Worm (Caenorhabditis elegans) whole organism, L4/young adult: ENCODE measurements around the gene haao-1.

ENCODE experiments used
- W03F9.2 ChIP-seq: fragments of 150-350 bp; optimal IDR thresholded peaks from 2 replicates; lab custom pipeline; 2014; ENCODE audit warnings: missing biosample characterization, missing genetic modification characterization
- dao-5 ChIP-seq: sonication (generic microtip); optimal IDR thresholded peaks from 2 replicates; lab custom pipeline; 2016; ENCODE audit warnings: missing genotype, missing genetic modification characterization, moderate library complexity, missing compliant biosample characterization
- him-1 ChIP-seq: sonication (generic microtip); optimal IDR thresholded peaks from 2 replicates; lab custom pipeline; 2016; ENCODE audit warnings: missing genotype, missing genetic modification reagents, missing genetic modification characterization, missing compliant biosample characterization

haao-1 gene

ce11 chrV:9531477-9531876, 26.8 kb downstream of the haao-1 start, which contains the start of the genes C50F4.10 and pfk-1.2:
TSS of gene C50F4.10 (minus strand) at chrV:9531577.
TSS of gene pfk-1.2 (plus strand) at chrV:9531801.
- TF ChIP-seq W03F9.2 (no peak), him-1 (no peak), dao-5 (tag; lab: Kevin White, UChicago) (no peak)

DNA sequence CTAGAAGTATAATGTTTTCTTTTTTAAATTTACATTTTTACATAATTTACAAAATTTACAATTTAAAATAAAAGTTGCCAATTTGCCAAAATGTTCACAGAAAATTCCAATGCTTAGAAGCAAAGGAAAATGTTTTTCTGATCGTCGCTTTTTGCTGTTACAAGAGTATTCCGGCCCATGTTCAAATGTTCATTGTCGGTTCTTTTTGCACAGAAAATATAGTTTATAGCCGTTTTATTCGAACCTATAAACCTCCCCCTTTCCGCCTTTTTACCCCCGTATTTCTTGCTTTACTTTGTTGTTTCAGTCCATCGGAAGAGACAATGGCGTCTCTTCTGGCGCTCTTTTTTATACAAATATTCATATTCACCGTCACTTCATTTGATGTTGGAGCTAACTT, 29.9 kb downstream of the haao-1 start, which contains the start of gene tag-329:
Gene tag-329 (plus strand): TSS at position 301 of the 400 bp plus-strand sequence.
- TF ChIP-seq dao-5 (tag; lab: Kevin White, UChicago) = no peak
- TF ChIP-seq him-1 = no peak
- no peak for TF ChIP-seq W03F9.2

ce11 chrV:9536505-9536904, 31.8 kb downstream of the haao-1 start, which contains the start of gene C50F4.4:
TSS of gene C50F4.4 (plus strand) at chrV:9536771.
- TF ChIP-seq W03F9.2 (no peak), him-1 (peak; percentile 2)

ce11 chrV:9539638-9540037, 34.9 kb downstream of the haao-1 start, which contains the start of gene C50F4.12:
TSS of gene C50F4.12 (minus strand) at chrV:9539738.
- TF ChIP-seq dao-5 (tag; lab: Kevin White, UChicago) (no peak), him-1 (no peak), W03F9.2 (no peak)

DNA sequence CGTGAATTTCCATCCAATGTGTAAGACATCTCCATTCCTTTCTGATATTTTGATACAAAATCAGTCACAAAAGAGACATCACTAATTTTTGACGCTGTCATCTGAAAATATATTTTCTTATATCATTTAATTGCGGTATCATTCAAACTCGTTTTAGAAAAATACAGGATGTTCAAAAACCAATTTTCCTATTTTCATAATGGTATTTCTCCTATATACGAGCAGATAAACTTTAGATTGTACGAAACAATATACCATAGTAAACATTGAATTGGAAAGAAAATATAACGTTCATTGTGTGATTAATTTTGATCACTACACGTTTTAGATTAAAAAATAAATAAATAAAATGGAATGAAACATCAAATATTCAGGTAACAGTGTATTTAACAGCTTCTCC, 36.8 kb downstream of the haao-1 start, which contains the start of gene C50F4.16:
Gene C50F4.16 (minus strand): TSS at position 101 of the 400 bp plus-strand sequence.
- TF ChIP-seq W03F9.2 = no peak
- no peak for TF ChIP-seq dao-5 (tag; lab: Kevin White, UChicago)
- TF ChIP-seq him-1 = no peak

DNA sequence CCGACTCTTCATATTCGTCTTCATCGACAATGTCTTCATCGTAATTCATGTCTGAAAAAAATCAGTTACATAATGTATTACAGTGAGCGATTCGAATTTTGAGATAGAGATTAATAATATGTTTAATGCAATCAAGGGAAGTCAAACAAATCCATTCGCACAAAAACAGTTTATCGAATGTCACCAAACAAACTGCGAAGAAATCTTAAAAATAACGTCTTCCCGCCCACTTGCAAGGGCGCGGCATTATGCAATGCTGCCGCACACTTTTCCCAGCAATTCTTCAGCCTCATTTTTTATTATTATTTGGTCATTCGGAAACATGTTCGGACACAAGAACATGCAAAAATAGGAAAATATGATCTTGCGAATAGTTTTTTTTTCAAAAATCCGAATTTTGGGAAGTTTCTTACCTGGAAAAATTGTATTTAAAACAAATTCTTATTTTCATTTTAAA, 39.5 kb downstream of the haao-1 start, which contains the start of gene mdf-1:
Gene mdf-1 (minus strand): TSS at position 51 of the 457 bp plus-strand sequence.
- TF ChIP-seq W03F9.2 (peak; percentile 29), dao-5 (tag; lab: Kevin White, UChicago) (no peak), him-1 (peak; percentile 44)

DNA sequence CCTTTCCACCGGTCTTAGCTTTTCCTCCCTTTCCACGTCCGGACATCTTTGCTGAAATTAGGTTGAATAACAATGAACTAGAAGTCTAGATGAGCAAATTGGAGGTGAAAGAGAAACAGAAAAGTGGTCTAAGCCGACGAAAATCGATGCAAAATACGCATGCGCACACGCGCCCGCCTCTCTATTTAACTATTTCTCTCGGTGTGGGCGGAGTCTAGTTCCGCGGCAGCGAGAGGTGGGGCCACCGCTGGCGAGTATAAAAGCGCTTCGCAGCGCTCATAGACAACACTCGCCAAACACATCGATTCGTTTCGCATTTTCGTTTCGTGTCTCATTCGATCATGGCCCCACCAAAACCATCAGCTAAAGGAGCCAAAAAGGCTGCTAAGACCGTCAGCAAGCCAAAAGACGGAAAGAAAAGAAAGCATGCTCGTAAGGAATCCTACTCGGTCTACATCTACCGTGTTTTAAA, 40.6 kb downstream of the haao-1 start, which contains the start of the genes his-35 and his-41:
Gene his-35 (minus strand): TSS at position 51 of the 472 bp plus-strand sequence.
Gene his-41 (plus strand): TSS at position 299 of the 472 bp plus-strand sequence.
- no peak for TF ChIP-seq him-1
- no peak for TF ChIP-seq W03F9.2
- TF ChIP-seq dao-5 (tag; lab: Kevin White, UChicago) = no peak

- TF ChIP-seq W03F9.2 (no peak), dao-5 (tag; lab: Kevin White, UChicago) (no peak), him-1 (no peak)
Observed at ce11 chrV:9546042-9546581, 41.4 kb downstream of the haao-1 start, which contains the start of gene C50F4.6. TSS of gene C50F4.6 (plus strand) at chrV:9546092.

DNA sequence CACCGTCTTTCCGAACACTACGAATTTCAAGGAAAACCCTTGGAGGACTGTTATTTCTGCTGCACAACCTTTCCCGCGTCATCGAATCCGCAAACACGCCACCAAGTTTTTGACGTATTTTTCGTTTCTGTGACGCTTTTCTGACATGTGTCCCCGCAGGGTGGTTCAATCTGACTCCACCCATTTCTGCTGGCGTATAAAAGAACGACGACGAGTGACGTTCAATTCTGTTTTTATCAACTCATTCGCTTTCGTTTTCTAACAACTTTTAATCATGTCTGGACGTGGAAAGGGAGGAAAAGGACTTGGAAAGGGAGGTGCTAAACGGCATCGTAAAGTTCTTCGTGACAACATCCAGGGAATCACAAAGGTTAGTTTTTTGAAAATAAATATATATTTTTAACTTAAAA, 42.2 kb downstream of the haao-1 start, which contains the start of gene his-37:
Gene his-37 (plus strand): TSS at position 246 of the 410 bp plus-strand sequence.
- TF ChIP-seq dao-5 (tag; lab: Kevin White, UChicago) = peak; percentile 37
- peak; percentile 97 for TF ChIP-seq W03F9.2
- TF ChIP-seq him-1 = peak; percentile 96

- no peak for TF ChIP-seq dao-5 (tag; lab: Kevin White, UChicago)
- peak; percentile 65 for TF ChIP-seq W03F9.2
Observed at ce11 chrV:9549459-9549858, 44.7 kb downstream of the haao-1 start, which contains the start of gene nstp-10. TSS of gene nstp-10 (minus strand) at chrV:9549836.

- TF ChIP-seq W03F9.2 (no peak), him-1 (no peak), dao-5 (tag; lab: Kevin White, UChicago) (no peak)
Observed at ce11 chrV:9550313-9550712, 45.6 kb downstream of the haao-1 start, which contains the start of gene ehbp-1. TSS of gene ehbp-1 (plus strand) at chrV:9550644.

ce11 chrV:9556668-9557067, 52.0 kb downstream of the haao-1 start:
- TF ChIP-seq dao-5 (tag; lab: Kevin White, UChicago) = no peak
- TF ChIP-seq W03F9.2 = no peak
- no peak for TF ChIP-seq him-1
